Worm (Caenorhabditis elegans): ENCODE data around the gene pqn-90.
A peak's percentile ranks its signal among the peaks of the same experiment; 100 is the strongest.

The pqn-90 gene

ce11 chrIV:15291607-15292006, 545 bp upstream of the pqn-90 start, which contains the start of gene pqn-91:
Gene pqn-91, plus strand, starts transcription at chrIV:15291907.
- TF ChIP-seq lin-13 (GFP tag; optimal IDR thresholded peaks at IDR 0.05) (no peak), elt-3 (tag; optimal IDR thresholded peaks at IDR 0.05) (no peak), nhr-6 (tag; optimal IDR thresholded peaks at IDR 0.05) (no peak), nhr-12 (tag; optimal IDR thresholded peaks at IDR 0.05) (no peak), sma-9 (GFP tag; optimal IDR thresholded peaks at IDR 0.05) (no peak), sma-9 (tag; optimal IDR thresholded peaks at IDR 0.05) (no peak), lsy-2 (tag; optimal IDR thresholded peaks at IDR 0.05) (no peak), ztf-1 (GFP tag; conservative IDR thresholded peaks at IDR 0.05) (no peak), C34F6.9 (tag; optimal IDR thresholded peaks at IDR 0.05) (no peak), nhr-11 (tag; optimal IDR thresholded peaks at IDR 0.05) (no peak), nhr-237 (tag; optimal IDR thresholded peaks at IDR 0.05) (no peak), Y55F3AM.14 (GFP tag; optimal IDR thresholded peaks at IDR 0.05) (no peak), alr-1 (tag; optimal IDR thresholded peaks at IDR 0.05) (no peak), nhr-129 (tag; optimal IDR thresholded peaks at IDR 0.05) (no peak), mab-5 (tag; optimal IDR thresholded peaks at IDR 0.05) (no peak), snpc-4 (tag; optimal IDR thresholded peaks at IDR 0.05) (no peak), egl-27 (tag; optimal IDR thresholded peaks at IDR 0.05) (no peak), blmp-1 (tag; optimal IDR thresholded peaks at IDR 0.05; ENCODE audit: insufficient read depth) (no peak), peb-1 (tag; optimal IDR thresholded peaks at IDR 0.05) (no peak), lin-39 (tag; optimal IDR thresholded peaks at IDR 0.05) (no peak), mdl-1 (tag; optimal IDR thresholded peaks at IDR 0.05) (no peak)

ce11 chrIV:15289508-15289907, 1.6 kb downstream of the pqn-90 start:
- TF ChIP-seq C34F6.9 (tag; optimal IDR thresholded peaks at IDR 0.05) (no peak), F13H6.1 (tag; optimal IDR thresholded peaks at IDR 0.05) (peak; percentile 13), unc-62 (GFP tag; optimal IDR thresholded peaks at IDR 0.05) (no peak), lin-13 (GFP tag; optimal IDR thresholded peaks at IDR 0.05) (peak; percentile 6), lin-39 (tag; optimal IDR thresholded peaks at IDR 0.05) (no peak), gmeb-1 (tag; optimal IDR thresholded peaks at IDR 0.05) (peak; percentile 3), ZK546.5 (tag; optimal IDR thresholded peaks at IDR 0.05) (no peak)

ce11 chrIV:15283617-15284016, 7.4 kb downstream of the pqn-90 start:
- TF ChIP-seq dmd-4 (tag; optimal IDR thresholded peaks at IDR 0.05) (no peak), nhr-10 (tag; optimal IDR thresholded peaks at IDR 0.05) (no peak)

- TF ChIP-seq unc-62 (GFP tag; optimal IDR thresholded peaks at IDR 0.05) (no peak), nhr-23 (tag; optimal IDR thresholded peaks at IDR 0.05) (no peak), ztf-11 (tag; optimal IDR thresholded peaks at IDR 0.05) (no peak), nhr-21 (tag; optimal IDR thresholded peaks at IDR 0.05) (no peak), nhr-11 (tag; optimal IDR thresholded peaks at IDR 0.05) (no peak), zag-1 (tag; optimal IDR thresholded peaks at IDR 0.05) (no peak), mdl-1 (tag; optimal IDR thresholded peaks at IDR 0.05) (no peak), dmd-4 (tag; optimal IDR thresholded peaks at IDR 0.05) (no peak), nhr-10 (tag; optimal IDR thresholded peaks at IDR 0.05) (no peak), aly-2 (tag; optimal IDR thresholded peaks at IDR 0.05) (no peak), elt-3 (tag; optimal IDR thresholded peaks at IDR 0.05) (no peak), mab-5 (tag; optimal IDR thresholded peaks at IDR 0.05) (no peak)
Observed at ce11 chrIV:15280219-15280618, 10.8 kb downstream of the pqn-90 start.

ce11 chrIV:15275363-15275854, 15.7 kb downstream of the pqn-90 start, which contains the start of gene ccg-1:
Gene ccg-1, minus strand, starts transcription at chrIV:15275804.
- TF ChIP-seq C34F6.9 (tag; optimal IDR thresholded peaks at IDR 0.05) (peak; percentile 13), peb-1 (tag; optimal IDR thresholded peaks at IDR 0.05) (no peak), unc-39 (tag; optimal IDR thresholded peaks at IDR 0.05) (no peak), nhr-6 (tag; optimal IDR thresholded peaks at IDR 0.05) (no peak), ama-1 (optimal IDR thresholded peaks at IDR 0.05) (peak; percentile 60)

ce11 chrIV:15274063-15274462, 17.0 kb downstream of the pqn-90 start:
- TF ChIP-seq alr-1 (tag; optimal IDR thresholded peaks at IDR 0.05) (no peak), lin-13 (GFP tag; optimal IDR thresholded peaks at IDR 0.05) (no peak), crh-2 (tag; optimal IDR thresholded peaks at IDR 0.05) (no peak), F13H6.1 (tag; optimal IDR thresholded peaks at IDR 0.05) (no peak), mab-5 (tag; optimal IDR thresholded peaks at IDR 0.05) (peak; percentile 9), C34F6.9 (tag; optimal IDR thresholded peaks at IDR 0.05) (peak; percentile 23)
